Fruit fly (Drosophila melanogaster) S2 (cell line): ENCODE data around the gene CG12608.

Experiments
- CG8478 ChIP-seq: fragments of >200 bp; optimal IDR thresholded peaks from 2 replicates; lab custom pipeline; 2018
- CTCF ChIP-seq, 2 experiments: fragments of >200 bp; optimal IDR thresholded peaks; 2 replicates each; lab custom pipeline; 2018

DNA sequence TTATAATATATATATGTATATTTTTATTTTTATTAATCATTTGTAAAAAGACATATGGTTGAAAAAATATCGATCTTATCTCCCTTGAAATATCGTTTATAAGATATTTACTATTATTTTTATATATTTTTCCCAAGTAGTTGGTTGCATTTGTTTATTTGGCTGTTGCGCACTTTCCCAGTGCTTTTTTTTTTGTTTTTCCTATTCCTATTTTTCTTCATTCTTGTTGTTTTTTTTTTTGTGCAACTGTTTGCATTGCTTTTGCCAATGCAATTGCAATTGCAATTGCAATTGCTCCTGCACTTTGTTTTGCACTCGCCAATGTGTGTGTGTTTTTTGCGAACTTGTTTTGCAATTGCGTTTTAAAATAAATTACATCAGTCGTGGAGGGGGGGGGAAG, 31.0 kb downstream of the CG12608 start:
- TF ChIP-seq CG8478 (lab: Kevin White, UChicago) = no peak
- TF ChIP-seq CTCF (optimal IDR thresholded peaks at IDR 0.05; lab: Kevin White, UChicago) = no peak
